Worm (Caenorhabditis elegans) whole organism, L1 larva: Measurements from ENCODE around the gene ztf-30.

Source experiments
- aha-1 ChIP-seq: fragments of 150-350 bp; optimal IDR thresholded peaks from 2 replicates; lab custom pipeline; 2014; ENCODE audit warnings: missing biosample characterization, missing genetic modification characterization
- alr-1 ChIP-seq: fragments of 200-800 bp; sonication (Bioruptor generic); optimal IDR thresholded peaks from 2 replicates; lab custom pipeline; 2018; ENCODE audit warnings: borderline replicate concordance, mild to moderate bottlenecking, missing genetic modification characterization, missing compliant biosample characterization
- ama-1 ChIP-seq: fragments of 150-350 bp; optimal IDR thresholded peaks from 2 replicates; lab custom pipeline; 2014
- blmp-1 ChIP-seq: fragments of 150-350 bp; optimal IDR thresholded peaks from 2 replicates; lab custom pipeline; 2014; ENCODE audit warnings: missing biosample characterization, missing genetic modification characterization
- ceh-90 ChIP-seq: sonication (generic microtip); optimal IDR thresholded peaks from 2 replicates; lab custom pipeline; 2016; ENCODE audit warnings: missing genetic modification characterization, missing compliant biosample characterization
- ces-1 ChIP-seq: fragments of 150-350 bp; optimal IDR thresholded peaks from 2 replicates; lab custom pipeline; 2014; ENCODE audit warnings: missing biosample characterization, missing genetic modification reagents, missing genetic modification characterization
- dpl-1 ChIP-seq, 3 experiments: fragments of 150-350 bp in 2 of 3; sonication (generic microtip) in 1 of 3; optimal IDR thresholded peaks; 2 replicates each; lab custom pipeline; 2014 to 2017; ENCODE audit warnings: missing biosample characterization in 3 of 3, missing genetic modification characterization in 3 of 3, missing genetic modification reagents in 3 of 3
- dsc-1 ChIP-seq: sonication (generic microtip); optimal IDR thresholded peaks from 2 replicates; lab custom pipeline; 2016; ENCODE audit warnings: mild to moderate bottlenecking, missing genetic modification characterization, missing compliant biosample characterization
- efl-1 ChIP-seq, 4 experiments: fragments of 150-350 bp; optimal IDR thresholded peaks in 3 of 4; peaks in 1 of 4; 1 replicate in 1 of 4; 2 replicates in 3 of 4; lab custom pipeline; 2014; ENCODE audit warnings: missing biosample characterization in 2 of 4, missing genetic modification characterization in 2 of 4, missing genetic modification reagents in 2 of 4
- egl-13 ChIP-seq: sonication (generic microtip); optimal IDR thresholded peaks from 2 replicates; lab custom pipeline; 2016; ENCODE audit warnings: missing genotype, missing genetic modification reagents, missing genetic modification characterization, missing compliant biosample characterization
- egl-27 ChIP-seq, 2 experiments: fragments of 150-350 bp in 1 of 2; sonication (generic microtip); optimal IDR thresholded peaks; 3 replicates each; lab custom pipeline; 2017 to 2018; ENCODE audit warnings: missing biosample characterization in 2 of 2, missing genetic modification characterization in 2 of 2, missing genetic modification reagents in 2 of 2
- elt-2 ChIP-seq: sonication (generic microtip); optimal IDR thresholded peaks from 2 replicates; lab custom pipeline; 2016; ENCODE audit warnings: missing genetic modification characterization, mild to moderate bottlenecking, inconsistent platforms, missing compliant biosample characterization, missing genetic modification reagents
- elt-3 ChIP-seq, 6 experiments: fragments of 150-350 bp in 1 of 6; sonication (generic microtip); optimal IDR thresholded peaks; 2 replicates each; lab custom pipeline; 2017 to 2018; ENCODE audit warnings: missing biosample characterization in 6 of 6, missing genetic modification characterization in 6 of 6, inconsistent platforms in 1 of 6
- fkh-10 ChIP-seq: sonication (generic microtip); optimal IDR thresholded peaks from 2 replicates; lab custom pipeline; 2017; ENCODE audit warnings: missing biosample characterization, missing genetic modification reagents, missing genetic modification characterization
- fkh-8 ChIP-seq: sonication (generic microtip); optimal IDR thresholded peaks from 2 replicates; lab custom pipeline; 2016; ENCODE audit warnings: mild to moderate bottlenecking, missing genetic modification characterization, missing compliant biosample characterization
- fos-1 ChIP-seq: fragments of 150-350 bp; optimal IDR thresholded peaks from 2 replicates; lab custom pipeline; 2014; ENCODE audit warnings: missing biosample characterization, missing genetic modification characterization
- hlh-17 ChIP-seq: fragments of 200-800 bp; sonication (Bioruptor generic); optimal IDR thresholded peaks from 2 replicates; lab custom pipeline; 2018; ENCODE audit warnings: missing genetic modification characterization, mild to moderate bottlenecking, missing compliant biosample characterization, moderate library complexity, borderline replicate concordance
- isw-1 ChIP-seq: fragments of 200-800 bp; sonication (Bioruptor generic); IDR thresholded peaks from 2 replicates; pipeline ENCODE4 v1.3.6; 2022; ENCODE audit warnings: missing genetic modification characterization, missing compliant biosample characterization
- lin-14 ChIP-seq: fragments of 200-800 bp; sonication (Bioruptor generic); optimal IDR thresholded peaks from 2 replicates; lab custom pipeline; 2018; ENCODE audit warnings: mild to moderate bottlenecking, missing genetic modification characterization, moderate library complexity, missing compliant biosample characterization
- lin-15B ChIP-seq: fragments of 150-350 bp; sonication (generic microtip); optimal IDR thresholded peaks from 3 replicates; lab custom pipeline; 2014; ENCODE audit warnings: missing biosample characterization, missing genetic modification characterization
- lsy-2 ChIP-seq, 2 experiments: fragments of 150-350 bp; optimal IDR thresholded peaks; 2 replicates each; lab custom pipeline; 2014; ENCODE audit warnings: missing biosample characterization in 2 of 2, missing genetic modification characterization in 2 of 2
- mdl-1 ChIP-seq, 2 experiments: fragments of 150-350 bp; optimal IDR thresholded peaks; 2 replicates each; lab custom pipeline; 2014 to 2017; ENCODE audit warnings: missing biosample characterization in 2 of 2, missing genetic modification characterization in 2 of 2, inconsistent platforms in 1 of 2
- mef-2 ChIP-seq: fragments of 150-350 bp; optimal IDR thresholded peaks from 2 replicates; lab custom pipeline; 2014; ENCODE audit warnings: missing biosample characterization, missing genetic modification characterization
- nhr-11 ChIP-seq: fragments of 150-350 bp; optimal IDR thresholded peaks from 2 replicates; lab custom pipeline; 2014; ENCODE audit warnings: missing biosample characterization, missing genetic modification characterization
- nhr-19 ChIP-seq: fragments of 200-800 bp; sonication (Bioruptor generic); conservative IDR thresholded peaks from 2 replicates; pipeline ENCODE4 v1.3.6; 2022; ENCODE audit warnings: missing genetic modification characterization, missing compliant biosample characterization
- nhr-20 ChIP-seq: sonication (generic microtip); optimal IDR thresholded peaks from 2 replicates; lab custom pipeline; 2016; ENCODE audit warnings: mild to moderate bottlenecking, missing genetic modification characterization, missing compliant biosample characterization
- nhr-71 ChIP-seq: sonication (generic microtip); optimal IDR thresholded peaks from 2 replicates; lab custom pipeline; 2016; ENCODE audit warnings: mild to moderate bottlenecking, missing genetic modification characterization, moderate library complexity, missing compliant biosample characterization
- nhr-77 ChIP-seq: fragments of 150-350 bp; optimal IDR thresholded peaks from 2 replicates; lab custom pipeline; 2014; ENCODE audit warnings: missing biosample characterization, missing genetic modification characterization
- nhr-84 ChIP-seq: sonication (generic microtip); optimal IDR thresholded peaks from 2 replicates; lab custom pipeline; 2017; ENCODE audit warnings: missing biosample characterization, missing genetic modification characterization
- rnt-1 ChIP-seq: sonication (generic microtip); optimal IDR thresholded peaks from 2 replicates; lab custom pipeline; 2016; ENCODE audit warnings: mild to moderate bottlenecking, missing genetic modification characterization, moderate library complexity, missing compliant biosample characterization
- skn-1 ChIP-seq: fragments of 150-350 bp; optimal IDR thresholded peaks from 2 replicates; lab custom pipeline; 2014; ENCODE audit warnings: missing biosample characterization, missing genetic modification characterization
- sptf-1 ChIP-seq: fragments of 150-350 bp; optimal IDR thresholded peaks from 2 replicates; lab custom pipeline; 2014; ENCODE audit warnings: missing biosample characterization, missing genetic modification characterization
- sup-37 ChIP-seq: fragments of 200-800 bp; sonication (Bioruptor generic); optimal IDR thresholded peaks from 2 replicates; lab custom pipeline; 2018; ENCODE audit warnings: mild to moderate bottlenecking, missing genetic modification characterization, missing compliant biosample characterization
- unc-130 ChIP-seq: fragments of 150-350 bp; optimal IDR thresholded peaks from 2 replicates; lab custom pipeline; 2017; ENCODE audit warnings: missing biosample characterization, missing genetic modification characterization, inconsistent platforms
- unc-62 ChIP-seq: fragments of 150-350 bp; optimal IDR thresholded peaks from 2 replicates; lab custom pipeline; 2014; ENCODE audit warnings: missing biosample characterization, missing genetic modification reagents, missing genetic modification characterization
- zip-4 ChIP-seq: fragments of 200-800 bp; sonication (Bioruptor generic); optimal IDR thresholded peaks from 2 replicates; lab custom pipeline; 2018; ENCODE audit warnings: mild to moderate bottlenecking, missing genetic modification characterization, moderate library complexity, missing compliant biosample characterization
- ztf-4 ChIP-seq: fragments of 150-350 bp; optimal IDR thresholded peaks from 2 replicates; lab custom pipeline; 2014; ENCODE audit warnings: missing biosample characterization, missing genetic modification characterization

The ztf-30 gene

DNA sequence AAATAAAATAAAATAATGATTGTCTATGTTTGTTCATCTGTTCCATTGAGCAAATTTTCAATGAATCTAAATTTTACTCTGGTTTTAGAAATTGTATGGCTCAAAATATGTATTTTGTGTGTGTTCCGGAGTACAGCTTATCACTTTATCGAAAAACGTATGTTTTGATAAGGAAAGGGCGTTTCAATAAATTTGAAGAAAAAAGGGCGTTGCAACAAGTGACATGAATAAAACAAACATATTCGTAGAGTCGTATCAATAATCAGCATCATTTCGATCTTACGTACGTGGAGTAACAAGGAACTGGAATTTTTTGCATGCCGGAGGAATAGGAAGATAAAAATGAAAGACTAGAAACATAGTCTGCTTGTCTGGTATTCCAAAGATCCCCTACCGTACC, 3.6 kb downstream of the ztf-30 start:
- TF ChIP-seq lin-15B (no peak), alr-1 (tag; lab: Kevin White, UChicago) (no peak), lin-14 (peak; percentile 7), hlh-17 (GFP tag; lab: Kevin White, UChicago) (no peak), mdl-1 (tag; optimal IDR thresholded peaks at IDR 0.05; lab: Kevin White, UChicago) (no peak), elt-2 (tag; lab: Kevin White, UChicago) (peak; percentile 75), lsy-2 (tag; optimal IDR thresholded peaks at IDR 0.05; lab: Kevin White, UChicago) (no peak)

ce11 chrIII:8593620-8594019, 4.0 kb downstream of the ztf-30 start, which contains the start of gene C06E1.7:
C06E1.7 (minus strand) TSS chrIII:8593720.
- TF ChIP-seq zip-4 (GFP tag; lab: Kevin White, UChicago): no peak
- TF ChIP-seq elt-3 (tag; optimal IDR thresholded peaks at IDR 0.05; lab: Kevin White, UChicago): no peak
- no peak for TF ChIP-seq alr-1 (tag; lab: Kevin White, UChicago)
- no peak for TF ChIP-seq nhr-11 (tag; lab: Kevin White, UChicago)
- TF ChIP-seq isw-1: no peak
- no peak for TF ChIP-seq nhr-77 (tag; lab: Kevin White, UChicago)

- TF ChIP-seq egl-27 (tag; optimal IDR thresholded peaks at IDR 0.05; lab: Kevin White, UChicago) (no peak), nhr-84 (no peak), lin-14 (no peak)
- TF ChIP-seq, all 84 proteins: peak for 0
Measured at ce11 chrIII:8590882-8591281, 6.8 kb downstream of the ztf-30 start, which contains the start of gene fipr-16. fipr-16 (minus strand) TSS chrIII:8590982.

DNA sequence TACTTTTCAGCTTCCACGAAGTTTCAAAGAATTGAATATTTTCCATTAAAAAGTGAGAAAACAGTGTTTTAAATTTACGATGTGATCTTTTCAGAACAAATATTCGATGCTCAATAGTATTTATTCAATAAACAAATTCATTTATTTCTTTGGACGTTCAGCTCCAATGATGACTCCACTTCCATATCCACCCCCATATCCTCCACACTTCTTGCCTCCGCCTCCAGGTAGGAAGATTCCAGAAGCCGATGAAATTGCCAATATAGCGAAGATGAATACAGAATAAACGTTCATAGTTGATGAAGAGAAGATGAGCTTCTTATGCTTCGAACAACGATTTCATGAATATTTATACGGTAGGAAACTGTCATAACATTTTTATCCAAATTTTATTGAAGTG, 8.5 kb downstream of the ztf-30 start, which contains the start of gene fip-3:
Gene fip-3, minus strand, starts transcription at position 294 of the 400 bp plus-strand sequence.
- no peak for TF ChIP-seq dsc-1
- no peak for TF ChIP-seq ces-1
- no peak for TF ChIP-seq fkh-8 (tag; lab: Kevin White, UChicago)
- no peak for TF ChIP-seq ztf-4 (tag; lab: Kevin White, UChicago)

ce11 chrIII:8588592-8589153, 9.0 kb downstream of the ztf-30 start, which contains the start of gene glr-1:
glr-1 (minus strand) TSS chrIII:8588642.
- TF ChIP-seq ama-1 (lab: Kevin White, UChicago) (no peak), sup-37 (GFP tag; lab: Kevin White, UChicago) (no peak), skn-1 (tag; lab: Kevin White, UChicago) (no peak), efl-1 (optimal IDR thresholded peaks at IDR 0.05; lab: Kevin White, UChicago) (no peak), efl-1 (GFP tag; optimal IDR thresholded peaks at IDR 0.05 in 1 of 2; lab: Kevin White, UChicago) (peak in 1 of 2 experiments; percentile 43), aha-1 (tag; lab: Kevin White, UChicago) (no peak), lsy-2 (tag; optimal IDR thresholded peaks at IDR 0.05; lab: Kevin White, UChicago) (no peak), nhr-19 (GFP tag; lab: Robert Waterston, UW) (no peak), ceh-90 (tag; lab: Kevin White, UChicago) (no peak), fos-1 (tag; lab: Kevin White, UChicago) (no peak), fkh-10 (GFP tag; lab: Kevin White, UChicago) (peak; percentile 74), dpl-1 (GFP tag; optimal IDR thresholded peaks at IDR 0.05; lab: Kevin White, UChicago) (no peak), unc-130 (tag; lab: Kevin White, UChicago) (no peak), lin-14 (peak; percentile 64), unc-62 (no peak), egl-27 (tag; optimal IDR thresholded peaks at IDR 0.05; lab: Kevin White, UChicago) (no peak), nhr-77 (tag; lab: Kevin White, UChicago) (no peak), blmp-1 (no peak), egl-13 (no peak), ces-1 (peak; percentile 71), sptf-1 (tag; lab: Kevin White, UChicago) (no peak), rnt-1 (tag; lab: Kevin White, UChicago) (no peak), mef-2 (tag; lab: Kevin White, UChicago) (no peak), nhr-71 (tag; lab: Kevin White, UChicago) (no peak), nhr-20 (tag; lab: Kevin White, UChicago) (no peak)
- TF ChIP-seq, all 84 proteins: peak for 4
